Worm (Caenorhabditis elegans) whole organism, L1 larva: Measurements from ENCODE around the gene trp-1.

Experiments
- ceh-82 ChIP-seq, 3 experiments: fragments of 150-350 bp in 1 of 3; sonication (generic microtip) in 2 of 3; optimal IDR thresholded peaks; 2 replicates each; lab custom pipeline; 2014 to 2017; ENCODE audit warnings: missing biosample characterization in 3 of 3, missing genetic modification characterization in 3 of 3
- ceh-88 ChIP-seq: fragments of 200-800 bp; sonication (Bioruptor generic); IDR thresholded peaks from 2 replicates; pipeline ENCODE4 v1.3.6; 2022; ENCODE audit warnings: missing genetic modification characterization, missing compliant biosample characterization
- ces-1 ChIP-seq: fragments of 150-350 bp; optimal IDR thresholded peaks from 2 replicates; lab custom pipeline; 2014; ENCODE audit warnings: missing biosample characterization, missing genetic modification reagents, missing genetic modification characterization
- egl-27 ChIP-seq, 2 experiments: fragments of 150-350 bp in 1 of 2; sonication (generic microtip); optimal IDR thresholded peaks; 3 replicates each; lab custom pipeline; 2017 to 2018; ENCODE audit warnings: missing biosample characterization in 2 of 2, missing genetic modification characterization in 2 of 2, missing genetic modification reagents in 2 of 2
- elt-3 ChIP-seq, 6 experiments: fragments of 150-350 bp in 1 of 6; sonication (generic microtip); optimal IDR thresholded peaks; 2 replicates each; lab custom pipeline; 2017 to 2018; ENCODE audit warnings: missing biosample characterization in 6 of 6, missing genetic modification characterization in 6 of 6, inconsistent platforms in 1 of 6
- hlh-17 ChIP-seq: fragments of 200-800 bp; sonication (Bioruptor generic); optimal IDR thresholded peaks from 2 replicates; lab custom pipeline; 2018; ENCODE audit warnings: missing genetic modification characterization, mild to moderate bottlenecking, missing compliant biosample characterization, moderate library complexity, borderline replicate concordance
- irx-1 ChIP-seq: sonication (generic microtip); optimal IDR thresholded peaks from 2 replicates; lab custom pipeline; 2016; ENCODE audit warnings: missing genetic modification characterization, missing compliant biosample characterization
- mef-2 ChIP-seq: fragments of 150-350 bp; optimal IDR thresholded peaks from 2 replicates; lab custom pipeline; 2014; ENCODE audit warnings: missing biosample characterization, missing genetic modification characterization
- nhr-71 ChIP-seq: sonication (generic microtip); optimal IDR thresholded peaks from 2 replicates; lab custom pipeline; 2016; ENCODE audit warnings: mild to moderate bottlenecking, missing genetic modification characterization, moderate library complexity, missing compliant biosample characterization
- skn-1 ChIP-seq: fragments of 150-350 bp; optimal IDR thresholded peaks from 2 replicates; lab custom pipeline; 2014; ENCODE audit warnings: missing biosample characterization, missing genetic modification characterization
- snpc-4 ChIP-seq: fragments of 150-350 bp; optimal IDR thresholded peaks from 2 replicates; lab custom pipeline; 2014; ENCODE audit warnings: missing biosample characterization, missing genetic modification characterization
- unc-30 ChIP-seq: sonication (generic microtip); optimal IDR thresholded peaks from 2 replicates; lab custom pipeline; 2017; ENCODE audit warnings: missing biosample characterization, missing genetic modification characterization
- zag-1 ChIP-seq: fragments of 150-350 bp; optimal IDR thresholded peaks from 2 replicates; lab custom pipeline; 2014; ENCODE audit warnings: missing biosample characterization, missing genetic modification characterization
- ztf-11 ChIP-seq, 2 experiments: sonication (generic microtip); optimal IDR thresholded peaks; 2 replicates each; lab custom pipeline; 2016 to 2017; ENCODE audit warnings: missing genetic modification characterization in 2 of 2, missing biosample characterization in 1 of 2, missing compliant biosample characterization in 1 of 2

ce11 chrIII:8577534-8577933 is 42.6 kb downstream of the trp-1 start:
- TF ChIP-seq nhr-71 (tag; lab: Kevin White, UChicago) (no peak), snpc-4 (tag; lab: Kevin White, UChicago) (no peak), ztf-11 (tag; optimal IDR thresholded peaks at IDR 0.05; lab: Kevin White, UChicago) (no peak), egl-27 (tag; optimal IDR thresholded peaks at IDR 0.05; lab: Kevin White, UChicago) (no peak), ceh-88 (GFP tag; lab: Robert Waterston, UW) (no peak), hlh-17 (GFP tag; lab: Kevin White, UChicago) (no peak), ceh-82 (tag; optimal IDR thresholded peaks at IDR 0.05; lab: Kevin White, UChicago) (no peak), zag-1 (tag; lab: Kevin White, UChicago) (no peak), mef-2 (no peak), ces-1 (GFP tag; lab: Kevin White, UChicago) (no peak), elt-3 (tag; optimal IDR thresholded peaks at IDR 0.05; lab: Kevin White, UChicago) (no peak), skn-1 (tag; lab: Kevin White, UChicago) (no peak), irx-1 (no peak), unc-30 (tag; lab: Kevin White, UChicago) (no peak)
